Worm (Caenorhabditis elegans) whole organism, young adult: ENCODE measurements around the gene srg-2.

Experiments used
- B0336.3 ChIP-seq: fragments of 200-800 bp; sonication (Bioruptor generic); IDR thresholded peaks from 2 replicates; pipeline ENCODE4 v1.3.6; 2022; ENCODE audit warnings: missing genetic modification characterization, missing compliant biosample characterization
- C17E4.6 ChIP-seq: fragments of 200-800 bp; sonication (Bioruptor generic); IDR thresholded peaks from 2 replicates; pipeline ENCODE4 v1.3.6; 2022; ENCODE audit warnings: missing genetic modification reagents, missing genetic modification characterization, missing compliant biosample characterization
- D2030.7 ChIP-seq: fragments of 200-800 bp; sonication (Bioruptor generic); IDR thresholded peaks from 2 replicates; pipeline ENCODE4 v1.3.6; 2022; ENCODE audit warnings: missing genetic modification reagents, missing genetic modification characterization, missing compliant biosample characterization
- F55B11.4 ChIP-seq: sonication (generic microtip); optimal IDR thresholded peaks from 2 replicates; lab custom pipeline; 2016; ENCODE audit warnings: missing compliant biosample characterization, missing genetic modification characterization, borderline replicate concordance; ENCODE audit not compliant: insufficient read depth
- F57A8.1 ChIP-seq: fragments of 200-800 bp; sonication (Bioruptor generic); optimal IDR thresholded peaks from 2 replicates; lab custom pipeline; 2018; ENCODE audit warnings: mild to moderate bottlenecking, missing genetic modification characterization, moderate library complexity, missing compliant biosample characterization
- T07F8.4 ChIP-seq: sonication (generic microtip); optimal IDR thresholded peaks from 2 replicates; lab custom pipeline; 2016; ENCODE audit warnings: mild to moderate bottlenecking, missing genetic modification characterization, moderate library complexity, missing compliant biosample characterization
- Y53F4B.3 ChIP-seq: fragments of 200-800 bp; sonication (Bioruptor generic); IDR thresholded peaks from 2 replicates; pipeline ENCODE4 v1.3.6; 2022; ENCODE audit warnings: missing genetic modification reagents, missing genetic modification characterization, missing compliant biosample characterization
- Y95B8A.8 ChIP-seq: fragments of 200-800 bp; sonication (Bioruptor generic); IDR thresholded peaks from 2 replicates; pipeline ENCODE4 v1.3.6; 2022; ENCODE audit warnings: missing genetic modification reagents, missing genetic modification characterization, missing compliant biosample characterization
- ZK185.1 ChIP-seq: sonication (generic microtip); optimal IDR thresholded peaks from 2 replicates; lab custom pipeline; 2016; ENCODE audit warnings: mild to moderate bottlenecking, missing genetic modification characterization, missing compliant biosample characterization; ENCODE audit not compliant: poor library complexity, severe bottlenecking
- ama-1 ChIP-seq, 3 experiments: fragments of 150-350 bp in 1 of 3; sonication (generic microtip) in 2 of 3; optimal IDR thresholded peaks; 2 replicates each; lab custom pipeline; 2014 to 2018; ENCODE audit warnings: missing biosample characterization in 2 of 3, missing genetic modification characterization in 2 of 3, missing genetic modification reagents in 2 of 3
- aptf-2 ChIP-seq: fragments of 200-800 bp; sonication (Bioruptor generic); conservative IDR thresholded peaks from 2 replicates; pipeline ENCODE4 v1.3.6; 2022; ENCODE audit warnings: missing genetic modification reagents, missing genetic modification characterization, missing compliant biosample characterization
- aptf-3 ChIP-seq: fragments of 200-800 bp; sonication (Bioruptor generic); IDR thresholded peaks from 2 replicates; pipeline ENCODE4 v1.3.6; 2022; ENCODE audit warnings: missing genetic modification characterization, missing compliant biosample characterization
- attf-3 ChIP-seq: fragments of 200-800 bp; sonication (Bioruptor generic); conservative IDR thresholded peaks from 2 replicates; pipeline ENCODE4 v1.3.6; 2022; ENCODE audit warnings: missing genetic modification reagents, missing genetic modification characterization, missing compliant biosample characterization
- attf-6 ChIP-seq: fragments of 200-800 bp; sonication (Bioruptor generic); IDR thresholded peaks from 2 replicates; pipeline ENCODE4 v1.3.6; 2022; ENCODE audit warnings: missing genetic modification reagents, missing genetic modification characterization, missing compliant biosample characterization
- bed-1 ChIP-seq: fragments of 200-800 bp; sonication (Bioruptor generic); IDR thresholded peaks from 2 replicates; pipeline ENCODE4 v1.3.6; 2022; ENCODE audit warnings: missing genetic modification reagents, missing genetic modification characterization, missing compliant biosample characterization
- ceh-40 ChIP-seq: fragments of 200-800 bp; sonication (Bioruptor generic); IDR thresholded peaks from 2 replicates; pipeline ENCODE4 v1.3.6; 2022; ENCODE audit warnings: missing genetic modification characterization, missing compliant biosample characterization
- ceh-58 ChIP-seq: fragments of 200-800 bp; sonication (Bioruptor generic); IDR thresholded peaks from 2 replicates; pipeline ENCODE4 v1.3.6; 2022; ENCODE audit warnings: missing genetic modification characterization, missing compliant biosample characterization
- chd-7 ChIP-seq: sonication (generic microtip); optimal IDR thresholded peaks from 2 replicates; lab custom pipeline; 2016; ENCODE audit warnings: mild to moderate bottlenecking, missing genetic modification characterization, moderate library complexity, missing compliant biosample characterization
- dox-1 ChIP-seq: fragments of 200-800 bp; sonication (Bioruptor generic); IDR thresholded peaks from 2 replicates; pipeline ENCODE4 v1.3.6; 2022; ENCODE audit warnings: missing genetic modification reagents, missing genetic modification characterization, missing compliant biosample characterization
- dpff-1 ChIP-seq: sonication (generic microtip); optimal IDR thresholded peaks from 2 replicates; lab custom pipeline; 2017; ENCODE audit warnings: mild to moderate bottlenecking, missing genetic modification characterization, missing compliant biosample characterization
- dpl-1 ChIP-seq: fragments of 150-350 bp; optimal IDR thresholded peaks from 2 replicates; lab custom pipeline; 2014; ENCODE audit warnings: missing biosample characterization, missing genetic modification reagents, missing genetic modification characterization
- efl-1 ChIP-seq: fragments of 150-350 bp; optimal IDR thresholded peaks from 2 replicates; lab custom pipeline; 2014; ENCODE audit warnings: missing biosample characterization, missing genetic modification reagents, missing genetic modification characterization
- egrh-3 ChIP-seq: fragments of 200-800 bp; sonication (Bioruptor generic); IDR thresholded peaks from 2 replicates; pipeline ENCODE4 v1.3.6; 2022; ENCODE audit warnings: missing genetic modification reagents, missing genetic modification characterization, missing compliant biosample characterization
- ekl-4 ChIP-seq: fragments of 200-800 bp; sonication (Bioruptor generic); IDR thresholded peaks from 2 replicates; pipeline ENCODE4 v1.3.6; 2022; ENCODE audit warnings: missing genetic modification reagents, missing genetic modification characterization, missing compliant biosample characterization
- ets-4 ChIP-seq: fragments of 200-800 bp; sonication (Bioruptor generic); optimal IDR thresholded peaks from 2 replicates; lab custom pipeline; 2018; ENCODE audit warnings: mild to moderate bottlenecking, missing genetic modification characterization, missing compliant biosample characterization
- fkh-3 ChIP-seq: sonication (generic microtip); optimal IDR thresholded peaks from 2 replicates; lab custom pipeline; 2016; ENCODE audit warnings: mild to moderate bottlenecking, missing genetic modification characterization, missing compliant biosample characterization
- hmg-1.2 ChIP-seq: fragments of 200-800 bp; sonication (Bioruptor generic); IDR thresholded peaks from 2 replicates; pipeline ENCODE4 v1.3.6; 2022; ENCODE audit warnings: missing genetic modification reagents, missing genetic modification characterization, missing compliant biosample characterization
- let-526 ChIP-seq: fragments of 200-800 bp; sonication (Bioruptor generic); IDR thresholded peaks from 2 replicates; pipeline ENCODE4 v1.3.6; 2022; ENCODE audit warnings: missing genetic modification reagents, missing genetic modification characterization, missing compliant biosample characterization
- let-607 ChIP-seq, 2 experiments: fragments of 200-800 bp in 1 of 2; sonication (Bioruptor generic) in 1 of 2; sonication (generic microtip) in 1 of 2; optimal IDR thresholded peaks; 2 replicates each; lab custom pipeline; 2016 to 2018; ENCODE audit warnings: mild to moderate bottlenecking in 2 of 2, missing compliant biosample characterization in 2 of 2, missing genetic modification characterization in 2 of 2, moderate library complexity in 2 of 2, missing genotype in 1 of 2
- lin-40 ChIP-seq: sonication (generic microtip); optimal IDR thresholded peaks from 2 replicates; lab custom pipeline; 2016; ENCODE audit warnings: missing genetic modification characterization, mild to moderate bottlenecking, missing compliant biosample characterization, missing genotype, missing genetic modification reagents
- lsl-1 ChIP-seq: fragments of 200-800 bp; sonication (Bioruptor generic); optimal IDR thresholded peaks from 2 replicates; lab custom pipeline; 2018; ENCODE audit warnings: mild to moderate bottlenecking, missing genetic modification characterization, moderate library complexity, missing compliant biosample characterization
- madf-3 ChIP-seq: fragments of 200-800 bp; sonication (Bioruptor generic); IDR thresholded peaks from 2 replicates; pipeline ENCODE4 v1.3.6; 2022; ENCODE audit warnings: missing genetic modification reagents, missing genetic modification characterization, missing compliant biosample characterization
- madf-6 ChIP-seq: fragments of 200-800 bp; sonication (Bioruptor generic); IDR thresholded peaks from 2 replicates; pipeline ENCODE4 v1.3.6; 2022; ENCODE audit warnings: missing genetic modification reagents, missing genetic modification characterization, missing compliant biosample characterization
- nhr-90 ChIP-seq: sonication (generic microtip); optimal IDR thresholded peaks from 2 replicates; lab custom pipeline; 2016; ENCODE audit warnings: missing genotype, mild to moderate bottlenecking, missing genetic modification characterization, missing compliant biosample characterization
- rcor-1 ChIP-seq: fragments of 200-800 bp; sonication (Bioruptor generic); IDR thresholded peaks from 2 replicates; pipeline ENCODE4 v1.3.6; 2022; ENCODE audit warnings: missing genetic modification reagents, missing genetic modification characterization, missing compliant biosample characterization
- sdz-38 ChIP-seq: sonication (generic microtip); optimal IDR thresholded peaks from 2 replicates; lab custom pipeline; 2016; ENCODE audit warnings: missing genotype, missing genetic modification characterization, missing compliant biosample characterization
- snpc-1.1 ChIP-seq: sonication (generic microtip); optimal IDR thresholded peaks from 2 replicates; lab custom pipeline; 2017; ENCODE audit warnings: missing genetic modification characterization, mild to moderate bottlenecking, missing compliant biosample characterization, antibody characterized with exemption, moderate library complexity, missing genotype, missing genetic modification reagents; ENCODE audit not compliant: insufficient read depth
- snpc-1.3 ChIP-seq: sonication (generic microtip); optimal IDR thresholded peaks from 2 replicates; lab custom pipeline; 2017; ENCODE audit warnings: missing genetic modification characterization, mild to moderate bottlenecking, missing compliant biosample characterization, antibody characterized with exemption, moderate library complexity, missing genotype, missing genetic modification reagents; ENCODE audit not compliant: insufficient read depth
- zfh-2 ChIP-seq: fragments of 200-800 bp; sonication (Bioruptor generic); conservative IDR thresholded peaks from 2 replicates; pipeline ENCODE4 v1.3.6; 2022; ENCODE audit warnings: missing genetic modification reagents, missing genetic modification characterization, missing compliant biosample characterization
- zim-3 ChIP-seq: sonication (generic microtip); optimal IDR thresholded peaks from 2 replicates; lab custom pipeline; 2017; ENCODE audit warnings: mild to moderate bottlenecking, missing genetic modification characterization, moderate library complexity, missing compliant biosample characterization
- ztf-25 ChIP-seq: fragments of 200-800 bp; sonication (Bioruptor generic); IDR thresholded peaks from 2 replicates; pipeline ENCODE4 v1.3.6; 2022; ENCODE audit warnings: missing genetic modification reagents, missing genetic modification characterization, missing compliant biosample characterization
- ztf-26 ChIP-seq: sonication (generic microtip); optimal IDR thresholded peaks from 2 replicates; lab custom pipeline; 2017; ENCODE audit warnings: missing genetic modification characterization, missing compliant biosample characterization
- ztf-28 ChIP-seq: fragments of 200-800 bp; sonication (Bioruptor generic); IDR thresholded peaks from 2 replicates; pipeline ENCODE4 v1.3.6; 2022; ENCODE audit warnings: missing genetic modification reagents, missing genetic modification characterization, missing compliant biosample characterization
- ztf-3 ChIP-seq: fragments of 200-800 bp; sonication (Bioruptor generic); optimal IDR thresholded peaks from 2 replicates; lab custom pipeline; 2018; ENCODE audit warnings: mild to moderate bottlenecking, missing genetic modification characterization, missing compliant biosample characterization
- ztf-6 ChIP-seq: fragments of 200-800 bp; sonication (Bioruptor generic); IDR thresholded peaks from 2 replicates; pipeline ENCODE4 v1.3.6; 2022; ENCODE audit warnings: missing genetic modification reagents, missing genetic modification characterization, missing compliant biosample characterization

The srg-2 gene

ce11 chrIII:6283024-6283423 lies 23.0 kb upstream of the srg-2 start (continued):
- TF ChIP-seq snpc-1.3 (tag; lab: Kevin White, UChicago) (no peak), lsl-1 (peak; percentile 89), egrh-3 (GFP tag; lab: Robert Waterston, UW) (no peak), C17E4.6 (GFP tag; lab: Robert Waterston, UW) (no peak), attf-6 (GFP tag; lab: Robert Waterston, UW) (no peak), efl-1 (GFP tag; lab: Kevin White, UChicago) (peak; percentile 6), rcor-1 (GFP tag; lab: Robert Waterston, UW) (no peak; the same call in 1 of the 2 replicates), madf-6 (GFP tag; lab: Robert Waterston, UW) (peak; percentile 93)

ce11 chrIII:6280070-6280596 lies 20.1 kb upstream of the srg-2 start, which contains the start of gene hmg-1.2:
Gene hmg-1.2 (plus strand): TSS chrIII:6280380.
- TF ChIP-seq ztf-28 (no peak), B0336.3 (GFP tag; lab: Robert Waterston, UW) (peak; percentile 85), ztf-6 (GFP tag; lab: Robert Waterston, UW) (no peak), dpl-1 (no peak), ZK185.1 (tag; lab: Kevin White, UChicago) (peak; percentile 76), ztf-3 (no peak), zim-3 (no peak), egrh-3 (GFP tag; lab: Robert Waterston, UW) (0 out of 2 replicates have a peak, but pooled peaks have one; percentile 32), bed-1 (GFP tag; lab: Robert Waterston, UW) (no peak), lsl-1 (no peak), ztf-25 (GFP tag; lab: Robert Waterston, UW) (no peak), ama-1 (optimal IDR thresholded peaks at IDR 0.05; lab: Kevin White, UChicago) (no peak), ama-1 (GFP tag; optimal IDR thresholded peaks at IDR 0.05; lab: Kevin White, UChicago) (no peak), ceh-40 (GFP tag; lab: Robert Waterston, UW) (no peak), T07F8.4 (tag; lab: Kevin White, UChicago) (no peak), ztf-26 (tag; lab: Kevin White, UChicago) (peak; percentile 69), F57A8.1 (no peak), zfh-2 (GFP tag; lab: Robert Waterston, UW) (no peak), F55B11.4 (no peak), aptf-3 (no peak), chd-7 (tag; lab: Kevin White, UChicago) (peak; percentile 74), ceh-58 (GFP tag; lab: Robert Waterston, UW) (no peak), nhr-90 (tag; lab: Kevin White, UChicago) (peak; percentile 49), ets-4 (no peak), Y95B8A.8 (GFP tag; lab: Robert Waterston, UW) (no peak), lin-40 (tag; lab: Kevin White, UChicago) (peak; percentile 85), snpc-1.1 (tag; lab: Kevin White, UChicago) (no peak), attf-6 (GFP tag; lab: Robert Waterston, UW) (no peak), let-607 (tag; optimal IDR thresholded peaks at IDR 0.05; lab: Kevin White, UChicago) (peak in 1 of 2 experiments; percentile 29), hmg-1.2 (GFP tag; lab: Robert Waterston, UW) (peak; percentile 99), ekl-4 (no peak; the same call in 1 of the 2 replicates), let-526 (GFP tag; lab: Robert Waterston, UW) (no peak), dox-1 (GFP tag; lab: Robert Waterston, UW) (peak; percentile 73), D2030.7 (GFP tag; lab: Robert Waterston, UW) (no peak), fkh-3 (tag; lab: Kevin White, UChicago) (no peak), dpff-1 (tag; lab: Kevin White, UChicago) (no peak), attf-3 (GFP tag; lab: Robert Waterston, UW) (no peak), efl-1 (GFP tag; lab: Kevin White, UChicago) (no peak), sdz-38 (tag; lab: Kevin White, UChicago) (no peak), Y53F4B.3 (GFP tag; lab: Robert Waterston, UW) (no peak), madf-3 (no peak), aptf-2 (GFP tag; lab: Robert Waterston, UW) (no peak)
